Worm (Caenorhabditis elegans) whole organism, midembryonic: ENCODE measurements around the gene C05D11.1.

ENCODE experiments used
- T22C8.4 ChIP-seq: fragments of 200-800 bp; sonication (Bioruptor generic); IDR thresholded peaks from 2 replicates; pipeline ENCODE4 v1.3.6; 2022; ENCODE audit warnings: missing genetic modification characterization, missing compliant biosample characterization
- cog-1 ChIP-seq: sonication (generic microtip); optimal IDR thresholded peaks from 2 replicates; lab custom pipeline; 2016; ENCODE audit warnings: missing genetic modification characterization, missing compliant biosample characterization
- flt-1 ChIP-seq: fragments of 200-800 bp; sonication (Bioruptor generic); IDR thresholded peaks from 2 replicates; pipeline ENCODE4 v1.3.6; 2022; ENCODE audit warnings: missing genetic modification characterization, missing compliant biosample characterization
- klf-2 ChIP-seq: fragments of 200-800 bp; sonication (Bioruptor generic); conservative IDR thresholded peaks from 2 replicates; pipeline ENCODE4 v1.3.6; 2022; ENCODE audit warnings: missing genetic modification reagents, missing genetic modification characterization, missing compliant biosample characterization
- med-1 ChIP-seq: sonication (generic microtip); optimal IDR thresholded peaks from 2 replicates; lab custom pipeline; 2017; ENCODE audit warnings: missing genetic modification characterization, mild to moderate bottlenecking, missing compliant biosample characterization, antibody characterized with exemption, missing genetic modification reagents; ENCODE audit not compliant: insufficient read depth
- ref-1 ChIP-seq: fragments of 200-800 bp; sonication (Bioruptor generic); conservative IDR thresholded peaks from 2 replicates; pipeline ENCODE4 v1.3.6; 2022; ENCODE audit warnings: missing genetic modification reagents, missing genetic modification characterization, missing compliant biosample characterization
- tab-1 ChIP-seq: fragments of 200-800 bp; sonication (Bioruptor generic); IDR thresholded peaks from 2 replicates; pipeline ENCODE4 v1.3.6; 2022; ENCODE audit warnings: missing genetic modification characterization, missing compliant biosample characterization
- ztf-23 ChIP-seq: fragments of 200-800 bp; sonication (Bioruptor generic); IDR thresholded peaks from 2 replicates; pipeline ENCODE4 v1.3.6; 2022; ENCODE audit warnings: missing genetic modification reagents, missing genetic modification characterization, missing compliant biosample characterization
- ztf-29 ChIP-seq: fragments of 200-800 bp; sonication (Bioruptor generic); IDR thresholded peaks from 2 replicates; pipeline ENCODE4 v1.3.6; 2022; ENCODE audit warnings: missing genetic modification reagents, missing genetic modification characterization, missing compliant biosample characterization

Gene C05D11.1

ce11 chrIII:6442305-6443125 lies 6.1 kb downstream of the C05D11.1 start, which contains the start of gene mel-32:
Gene mel-32 (minus strand): TSS chrIII:6443000.
- TF ChIP-seq ztf-23 (GFP tag; lab: Robert Waterston, UW) (no peak), cog-1 (tag; lab: Kevin White, UChicago) (no peak)

- TF ChIP-seq flt-1 (GFP tag; lab: Robert Waterston, UW) = no peak
- TF ChIP-seq med-1 = no peak
- no peak for TF ChIP-seq ztf-23 (GFP tag; lab: Robert Waterston, UW)
- TF ChIP-seq ref-1 (GFP tag; lab: Robert Waterston, UW) = no peak
- TF ChIP-seq tab-1 (GFP tag; lab: Robert Waterston, UW) = no peak
- TF ChIP-seq cog-1 (tag; lab: Kevin White, UChicago) = no peak
- no peak for TF ChIP-seq T22C8.4 (GFP tag; lab: Robert Waterston, UW)
- TF ChIP-seq klf-2 = no peak
- no peak for TF ChIP-seq ztf-29 (GFP tag; lab: Robert Waterston, UW)
Observed at ce11 chrIII:6444335-6444734, 7.9 kb downstream of the C05D11.1 start, which contains the start of gene C05D11.13. Gene C05D11.13 (minus strand): TSS chrIII:6444586.

ce11 chrIII:6446807-6447206 lies 10.4 kb downstream of the C05D11.1 start, which contains the start of gene let-721:
Gene let-721 (minus strand): TSS chrIII:6446907.
- TF ChIP-seq med-1 (no peak), ref-1 (GFP tag; lab: Robert Waterston, UW) (no peak), ztf-23 (GFP tag; lab: Robert Waterston, UW) (no peak), ztf-29 (GFP tag; lab: Robert Waterston, UW) (no peak), tab-1 (GFP tag; lab: Robert Waterston, UW) (no peak), cog-1 (tag; lab: Kevin White, UChicago) (no peak), T22C8.4 (GFP tag; lab: Robert Waterston, UW) (no peak), flt-1 (GFP tag; lab: Robert Waterston, UW) (no peak), klf-2 (no peak)

- TF ChIP-seq ref-1 (GFP tag; lab: Robert Waterston, UW) (no peak), flt-1 (GFP tag; lab: Robert Waterston, UW) (no peak), med-1 (no peak), tab-1 (GFP tag; lab: Robert Waterston, UW) (no peak), cog-1 (tag; lab: Kevin White, UChicago) (no peak), ztf-23 (GFP tag; lab: Robert Waterston, UW) (0 out of 2 replicates have a peak, but pooled peaks have one; percentile 13)
Observed at ce11 chrIII:6447521-6447920, 11.1 kb downstream of the C05D11.1 start.

- no peak for TF ChIP-seq klf-2
- TF ChIP-seq ztf-23 (GFP tag; lab: Robert Waterston, UW) = no peak
- TF ChIP-seq ztf-29 (GFP tag; lab: Robert Waterston, UW) = no peak
- TF ChIP-seq ref-1 (GFP tag; lab: Robert Waterston, UW) = no peak
- no peak for TF ChIP-seq T22C8.4 (GFP tag; lab: Robert Waterston, UW)
- no peak for TF ChIP-seq med-1
- TF ChIP-seq tab-1 (GFP tag; lab: Robert Waterston, UW) = no peak
- TF ChIP-seq cog-1 (tag; lab: Kevin White, UChicago) = no peak
- TF ChIP-seq flt-1 (GFP tag; lab: Robert Waterston, UW) = no peak
Observed at ce11 chrIII:6449854-6450253, 13.4 kb downstream of the C05D11.1 start.

- TF ChIP-seq tab-1 (GFP tag; lab: Robert Waterston, UW) = no peak
- no peak for TF ChIP-seq klf-2
- no peak for TF ChIP-seq ref-1 (GFP tag; lab: Robert Waterston, UW)
- TF ChIP-seq ztf-23 (GFP tag; lab: Robert Waterston, UW) = no peak
- no peak for TF ChIP-seq med-1
- no peak for TF ChIP-seq T22C8.4 (GFP tag; lab: Robert Waterston, UW)
- TF ChIP-seq flt-1 (GFP tag; lab: Robert Waterston, UW) = no peak
- no peak for TF ChIP-seq ztf-29 (GFP tag; lab: Robert Waterston, UW)
- TF ChIP-seq cog-1 (tag; lab: Kevin White, UChicago) = no peak
Observed at ce11 chrIII:6450596-6450995, 14.2 kb downstream of the C05D11.1 start, which contains the start of gene T26A5.6. Gene T26A5.6 (minus strand): TSS chrIII:6450696.

ce11 chrIII:6452278-6452677 lies 15.9 kb downstream of the C05D11.1 start, which contains the start of gene set-1:
Gene set-1 (minus strand): TSS chrIII:6452378.
- TF ChIP-seq ref-1 (GFP tag; lab: Robert Waterston, UW) (no peak), med-1 (no peak)

ce11 chrIII:6452683-6453082 lies 16.3 kb downstream of the C05D11.1 start:
- TF ChIP-seq tab-1 (GFP tag; lab: Robert Waterston, UW) = no peak
- no peak for TF ChIP-seq ref-1 (GFP tag; lab: Robert Waterston, UW)
- no peak for TF ChIP-seq flt-1 (GFP tag; lab: Robert Waterston, UW)
- TF ChIP-seq klf-2 = no peak
- TF ChIP-seq med-1 = no peak
- TF ChIP-seq cog-1 (tag; lab: Kevin White, UChicago) = no peak
- TF ChIP-seq ztf-29 (GFP tag; lab: Robert Waterston, UW) = no peak
- TF ChIP-seq T22C8.4 (GFP tag; lab: Robert Waterston, UW) = no peak
- TF ChIP-seq ztf-23 (GFP tag; lab: Robert Waterston, UW) = no peak

ce11 chrIII:6453665-6454064 lies 17.3 kb downstream of the C05D11.1 start:
- TF ChIP-seq klf-2 = no peak
- peak; percentile 74 for TF ChIP-seq flt-1 (GFP tag; lab: Robert Waterston, UW)
- peak; percentile 62; the same call in 1 of the 2 replicates for TF ChIP-seq tab-1 (GFP tag; lab: Robert Waterston, UW)
- peak; percentile 74 for TF ChIP-seq ztf-29 (GFP tag; lab: Robert Waterston, UW)
- TF ChIP-seq T22C8.4 (GFP tag; lab: Robert Waterston, UW) = 0 out of 2 replicates have a peak, but pooled peaks have one; percentile 36
- peak; percentile 74 for TF ChIP-seq cog-1 (tag; lab: Kevin White, UChicago)
- TF ChIP-seq ztf-23 (GFP tag; lab: Robert Waterston, UW) = peak; percentile 85
- peak; percentile 35 for TF ChIP-seq med-1
- 0 out of 2 replicates have a peak, but pooled peaks have one; percentile 34 for TF ChIP-seq ref-1 (GFP tag; lab: Robert Waterston, UW)
